Worm (Caenorhabditis elegans) whole organism, early embryonic: Measurements from ENCODE around the gene glf-1.

Experiments used
- B0310.2 ChIP-seq: sonication (generic microtip); optimal IDR thresholded peaks from 2 replicates; lab custom pipeline; 2016; ENCODE audit warnings: mild to moderate bottlenecking, missing genetic modification characterization, missing compliant biosample characterization
- F13C5.2 ChIP-seq: sonication (generic microtip); optimal IDR thresholded peaks from 2 replicates; lab custom pipeline; 2017; ENCODE audit warnings: mild to moderate bottlenecking, missing genetic modification characterization, inconsistent platforms, missing compliant biosample characterization
- aly-1 ChIP-seq: sonication (generic microtip); optimal IDR thresholded peaks from 2 replicates; lab custom pipeline; 2016; ENCODE audit warnings: missing genetic modification characterization, missing compliant biosample characterization
- ama-1 ChIP-seq: fragments of 150-350 bp; optimal IDR thresholded peaks from 2 replicates; lab custom pipeline; 2014
- ceh-13 ChIP-seq: fragments of 200-800 bp; sonication (Bioruptor generic); optimal IDR thresholded peaks from 2 replicates; lab custom pipeline; 2018; ENCODE audit warnings: mild to moderate bottlenecking, missing genetic modification characterization, missing compliant biosample characterization
- ceh-36 ChIP-seq: sonication (generic microtip); optimal IDR thresholded peaks from 2 replicates; lab custom pipeline; 2016; ENCODE audit warnings: missing genetic modification characterization, inconsistent platforms, missing compliant biosample characterization
- ets-7 ChIP-seq: sonication (generic microtip); optimal IDR thresholded peaks from 2 replicates; lab custom pipeline; 2016; ENCODE audit warnings: missing genotype, missing genetic modification characterization, missing compliant biosample characterization
- flt-1 ChIP-seq: fragments of 200-800 bp; sonication (Bioruptor generic); IDR thresholded peaks from 2 replicates; pipeline ENCODE4 v1.3.6; 2022; ENCODE audit warnings: missing genetic modification characterization, missing compliant biosample characterization
- hmbx-1 ChIP-seq: sonication (generic microtip); optimal IDR thresholded peaks from 2 replicates; lab custom pipeline; 2016; ENCODE audit warnings: mild to moderate bottlenecking, missing genetic modification characterization, missing compliant biosample characterization
- hmg-4 ChIP-seq: fragments of 200-800 bp; sonication (Bioruptor generic); optimal IDR thresholded peaks from 2 replicates; lab custom pipeline; 2018; ENCODE audit warnings: mild to moderate bottlenecking, missing genetic modification characterization, missing compliant biosample characterization
- hnd-1 ChIP-seq: sonication (generic microtip); optimal IDR thresholded peaks from 2 replicates; lab custom pipeline; 2016; ENCODE audit warnings: missing genetic modification characterization, missing compliant biosample characterization
- pes-1 ChIP-seq: fragments of 200-800 bp; sonication (Bioruptor generic); IDR thresholded peaks from 2 replicates; pipeline ENCODE4 v1.3.6; 2022; ENCODE audit warnings: missing genetic modification reagents, missing genetic modification characterization, missing compliant biosample characterization
- scrt-1 ChIP-seq: fragments of 200-800 bp; sonication (Bioruptor generic); IDR thresholded peaks from 2 replicates; pipeline ENCODE4 v1.3.6; 2022; ENCODE audit warnings: missing genetic modification characterization, missing compliant biosample characterization
- sea-1 ChIP-seq: fragments of 200-800 bp; sonication (Bioruptor generic); conservative IDR thresholded peaks from 2 replicates; pipeline ENCODE4 v1.3.6; 2022; ENCODE audit warnings: missing genetic modification characterization, missing compliant biosample characterization
- tbx-11 ChIP-seq: fragments of 200-800 bp; sonication (Bioruptor generic); IDR thresholded peaks from 2 replicates; pipeline ENCODE4 v1.3.6; 2022; ENCODE audit warnings: missing genetic modification characterization, missing compliant biosample characterization
- tbx-37 ChIP-seq: fragments of 200-800 bp; sonication (Bioruptor generic); conservative IDR thresholded peaks from 2 replicates; pipeline ENCODE4 v1.3.6; 2022; ENCODE audit warnings: missing genetic modification reagents, missing genetic modification characterization, missing compliant biosample characterization
- tra-4 ChIP-seq: sonication (generic microtip); optimal IDR thresholded peaks from 2 replicates; lab custom pipeline; 2017; ENCODE audit warnings: missing genetic modification characterization, missing compliant biosample characterization

glf-1 gene

DNA sequence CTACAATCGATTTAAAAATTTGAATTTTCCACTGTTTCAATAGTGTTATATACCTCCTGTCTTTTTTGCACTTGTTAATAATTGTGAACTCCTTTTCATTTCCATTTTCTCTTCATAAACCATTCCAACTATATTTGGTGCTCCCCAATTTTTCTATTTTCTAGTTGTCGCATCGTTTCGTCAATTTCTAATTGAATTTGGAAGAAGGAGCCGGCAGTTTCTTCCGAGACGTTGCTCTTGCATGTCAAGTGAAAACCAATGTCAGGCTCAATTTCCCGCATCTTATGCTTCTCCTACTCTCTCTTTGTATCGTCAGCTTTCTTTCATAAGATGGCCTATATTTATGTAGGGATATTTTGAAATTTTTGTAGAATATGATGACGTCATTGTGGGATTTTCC is 42.2 kb downstream of the glf-1 start:
- TF ChIP-seq tra-4 = no peak
- no peak for TF ChIP-seq tbx-11 (GFP tag; lab: Robert Waterston, UW)
- no peak for TF ChIP-seq F13C5.2 (tag; lab: Kevin White, UChicago)
- TF ChIP-seq tbx-37 (GFP tag; lab: Robert Waterston, UW) = no peak
- no peak for TF ChIP-seq flt-1 (GFP tag; lab: Robert Waterston, UW)
- TF ChIP-seq sea-1 (GFP tag; lab: Robert Waterston, UW) = no peak
- no peak for TF ChIP-seq ets-7 (tag; lab: Kevin White, UChicago)
- TF ChIP-seq ceh-36 = no peak
- TF ChIP-seq pes-1 = no peak
- TF ChIP-seq aly-1 (tag; lab: Kevin White, UChicago) = no peak
- no peak for TF ChIP-seq B0310.2 (tag; lab: Kevin White, UChicago)
- no peak for TF ChIP-seq hmbx-1 (tag; lab: Kevin White, UChicago)
- TF ChIP-seq ceh-13 (GFP tag; lab: Kevin White, UChicago) = no peak
- no peak for TF ChIP-seq hnd-1
- no peak for TF ChIP-seq ama-1 (lab: Kevin White, UChicago)
- no peak for TF ChIP-seq hmg-4 (GFP tag; lab: Kevin White, UChicago)
- TF ChIP-seq scrt-1 (GFP tag; lab: Robert Waterston, UW) = no peak

DNA sequence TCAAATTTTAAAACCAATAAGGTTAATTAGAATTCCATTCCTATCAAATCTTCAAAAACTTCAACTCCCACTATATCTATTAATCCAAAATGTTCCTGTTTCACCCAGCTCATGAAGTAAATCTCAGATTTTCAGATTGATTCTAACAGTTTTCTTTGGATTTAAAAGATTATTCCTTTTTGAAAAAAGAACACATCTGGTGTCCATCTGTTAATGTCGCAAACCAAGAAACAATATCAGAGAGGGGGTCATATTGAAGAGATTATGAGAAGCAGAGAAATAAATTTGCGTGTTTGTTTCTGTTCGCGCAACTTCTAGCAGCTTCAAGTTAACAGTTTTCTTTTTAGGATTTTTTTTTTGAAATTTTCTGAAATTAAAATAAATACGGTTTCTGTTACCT is 43.3 kb downstream of the glf-1 start:
- no peak for TF ChIP-seq ama-1 (lab: Kevin White, UChicago)
- TF ChIP-seq tra-4 = no peak
- TF ChIP-seq scrt-1 (GFP tag; lab: Robert Waterston, UW) = no peak
- no peak for TF ChIP-seq flt-1 (GFP tag; lab: Robert Waterston, UW)
- TF ChIP-seq ets-7 (tag; lab: Kevin White, UChicago) = no peak
- TF ChIP-seq ceh-36 = no peak
- no peak for TF ChIP-seq hnd-1
- no peak for TF ChIP-seq aly-1 (tag; lab: Kevin White, UChicago)
- no peak for TF ChIP-seq pes-1
- TF ChIP-seq hmg-4 (GFP tag; lab: Kevin White, UChicago) = no peak
- no peak for TF ChIP-seq ceh-13 (GFP tag; lab: Kevin White, UChicago)
- no peak for TF ChIP-seq sea-1 (GFP tag; lab: Robert Waterston, UW)
- TF ChIP-seq tbx-11 (GFP tag; lab: Robert Waterston, UW) = no peak
- TF ChIP-seq tbx-37 (GFP tag; lab: Robert Waterston, UW) = no peak
- no peak for TF ChIP-seq F13C5.2 (tag; lab: Kevin White, UChicago)
- TF ChIP-seq hmbx-1 (tag; lab: Kevin White, UChicago) = no peak
- no peak for TF ChIP-seq B0310.2 (tag; lab: Kevin White, UChicago)

DNA sequence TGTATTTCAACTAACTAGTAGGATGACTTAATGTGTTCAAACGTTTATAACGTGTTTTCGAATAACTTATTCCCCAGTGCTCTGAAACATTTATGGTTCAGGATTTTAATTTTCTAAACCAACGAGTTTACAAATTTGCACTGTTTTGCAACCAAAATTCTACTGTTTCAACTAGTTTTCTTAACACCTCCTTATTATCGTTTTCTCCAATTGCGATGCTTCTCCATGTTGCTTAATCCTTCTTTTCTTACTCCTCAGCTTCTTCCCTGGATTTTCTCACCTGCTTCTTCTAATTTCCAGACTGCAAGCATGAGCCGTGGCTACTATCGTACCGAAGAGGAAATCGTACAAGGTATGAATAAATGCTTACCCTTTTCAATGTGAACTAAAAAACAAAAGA is 44.7 kb downstream of the glf-1 start, which contains the start of gene lin-33:
Gene lin-33 (plus strand): TSS at position 301 of the 400 bp plus-strand sequence.
- no peak for TF ChIP-seq ets-7 (tag; lab: Kevin White, UChicago)
- no peak for TF ChIP-seq ama-1 (lab: Kevin White, UChicago)
- TF ChIP-seq sea-1 (GFP tag; lab: Robert Waterston, UW) = no peak
- no peak for TF ChIP-seq ceh-36
- no peak for TF ChIP-seq hnd-1
- TF ChIP-seq hmbx-1 (tag; lab: Kevin White, UChicago) = no peak
- TF ChIP-seq F13C5.2 (tag; lab: Kevin White, UChicago) = no peak
- TF ChIP-seq tbx-37 (GFP tag; lab: Robert Waterston, UW) = no peak
- no peak for TF ChIP-seq ceh-13 (GFP tag; lab: Kevin White, UChicago)
- TF ChIP-seq tbx-11 (GFP tag; lab: Robert Waterston, UW) = no peak
- no peak for TF ChIP-seq pes-1
- TF ChIP-seq scrt-1 (GFP tag; lab: Robert Waterston, UW) = no peak
- TF ChIP-seq flt-1 (GFP tag; lab: Robert Waterston, UW) = no peak
- TF ChIP-seq B0310.2 (tag; lab: Kevin White, UChicago) = no peak

DNA sequence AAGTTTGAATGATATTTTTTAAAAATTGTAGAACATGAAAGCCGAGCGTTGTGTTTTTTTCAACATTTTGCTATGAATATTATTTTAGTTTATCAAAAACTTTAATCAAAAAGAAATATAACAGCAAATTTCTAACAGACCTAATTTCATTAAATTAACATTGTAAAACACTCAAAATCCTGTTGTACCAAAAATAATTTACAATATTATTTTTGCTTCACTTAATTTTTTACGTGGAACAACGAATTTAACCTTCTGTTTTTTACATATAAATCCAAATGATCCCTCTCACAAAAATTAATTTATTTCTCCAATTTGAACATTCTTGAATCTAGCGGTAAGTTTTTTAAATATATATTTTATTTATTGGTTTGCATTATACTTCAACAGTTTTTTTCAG is 48.4 kb downstream of the glf-1 start, which contains the start of gene H32C10.1:
Gene H32C10.1 (plus strand): TSS at position 301 of the 400 bp plus-strand sequence.
- no peak for TF ChIP-seq pes-1
- no peak for TF ChIP-seq B0310.2 (tag; lab: Kevin White, UChicago)
- TF ChIP-seq hmg-4 (GFP tag; lab: Kevin White, UChicago) = no peak
- no peak for TF ChIP-seq tra-4
- no peak for TF ChIP-seq hnd-1
- TF ChIP-seq hmbx-1 (tag; lab: Kevin White, UChicago) = no peak
- no peak for TF ChIP-seq ama-1 (lab: Kevin White, UChicago)
- no peak for TF ChIP-seq aly-1 (tag; lab: Kevin White, UChicago)
- TF ChIP-seq sea-1 (GFP tag; lab: Robert Waterston, UW) = no peak
- no peak for TF ChIP-seq F13C5.2 (tag; lab: Kevin White, UChicago)
- TF ChIP-seq tbx-37 (GFP tag; lab: Robert Waterston, UW) = no peak
- no peak for TF ChIP-seq ets-7 (tag; lab: Kevin White, UChicago)
- no peak for TF ChIP-seq ceh-13 (GFP tag; lab: Kevin White, UChicago)
- no peak for TF ChIP-seq ceh-36

DNA sequence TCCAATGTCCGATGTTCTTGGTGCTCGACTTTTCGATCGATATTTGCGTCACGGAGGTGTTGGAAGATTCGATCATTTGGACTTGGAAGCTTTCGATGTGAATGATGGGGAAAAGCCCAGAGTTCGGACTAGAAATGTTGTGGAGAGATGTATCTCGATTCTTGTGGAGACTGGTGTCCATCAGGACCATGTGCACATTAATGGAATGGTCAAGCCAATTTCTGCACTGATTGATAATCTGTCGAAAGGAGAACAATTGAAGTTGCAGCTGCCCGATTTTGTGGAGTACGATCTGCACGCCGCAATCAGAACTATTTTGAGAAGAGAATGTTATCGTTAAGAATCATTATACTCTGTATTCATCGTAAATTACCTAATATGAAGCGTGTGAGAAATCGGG is 51.5 kb downstream of the glf-1 start:
- no peak for TF ChIP-seq hmg-4 (GFP tag; lab: Kevin White, UChicago)
- no peak for TF ChIP-seq tbx-11 (GFP tag; lab: Robert Waterston, UW)
- TF ChIP-seq ceh-13 (GFP tag; lab: Kevin White, UChicago) = no peak
- no peak for TF ChIP-seq pes-1
- no peak for TF ChIP-seq flt-1 (GFP tag; lab: Robert Waterston, UW)
- TF ChIP-seq F13C5.2 (tag; lab: Kevin White, UChicago) = no peak
- no peak for TF ChIP-seq sea-1 (GFP tag; lab: Robert Waterston, UW)

DNA sequence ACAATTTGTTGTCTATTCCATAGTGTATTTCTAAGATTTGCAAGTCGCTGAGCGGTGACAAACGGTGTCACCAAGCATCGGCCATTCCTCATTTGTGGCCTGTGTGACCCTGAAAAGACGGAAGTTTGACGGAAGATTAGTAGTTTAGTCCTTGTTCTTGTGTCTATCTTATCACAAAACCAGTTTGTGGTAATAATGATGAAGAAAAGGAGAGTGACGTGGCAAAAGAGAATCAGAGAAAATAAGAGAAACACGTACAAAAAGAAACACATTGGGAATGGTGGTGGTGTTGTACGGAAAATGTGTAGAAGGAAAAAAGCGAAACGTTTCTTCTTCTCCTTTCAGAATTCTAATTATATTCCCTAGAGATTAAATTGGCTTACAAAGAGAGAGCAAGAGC is 53.5 kb downstream of the glf-1 start, which contains the start of gene mcu-1:
Gene mcu-1 (minus strand): TSS at position 109 of the 400 bp plus-strand sequence.
- TF ChIP-seq ets-7 (tag; lab: Kevin White, UChicago) (no peak), tbx-37 (GFP tag; lab: Robert Waterston, UW) (no peak), ama-1 (lab: Kevin White, UChicago) (no peak), ceh-36 (no peak), aly-1 (tag; lab: Kevin White, UChicago) (no peak), hmbx-1 (tag; lab: Kevin White, UChicago) (no peak), flt-1 (GFP tag; lab: Robert Waterston, UW) (no peak), scrt-1 (GFP tag; lab: Robert Waterston, UW) (no peak), ceh-13 (GFP tag; lab: Kevin White, UChicago) (no peak), tbx-11 (GFP tag; lab: Robert Waterston, UW) (no peak), hnd-1 (no peak), tra-4 (no peak), pes-1 (no peak), B0310.2 (tag; lab: Kevin White, UChicago) (no peak), sea-1 (GFP tag; lab: Robert Waterston, UW) (no peak), hmg-4 (GFP tag; lab: Kevin White, UChicago) (no peak)
